Fruit fly (Drosophila melanogaster) whole organism, adult: Measurements from ENCODE around the gene jim.

ENCODE experiments used
- CG11617 ChIP-seq: fragments of 200-800 bp; sonication (Bioruptor generic); optimal IDR thresholded peaks from 2 replicates; lab custom pipeline; 2017; ENCODE audit warnings: mild to moderate bottlenecking, missing biosample characterization, missing genetic modification reagents, missing genetic modification characterization
- CG12768 ChIP-seq: fragments of 200-800 bp; sonication (Bioruptor generic); optimal IDR thresholded peaks from 2 replicates; lab custom pipeline; 2017; ENCODE audit warnings: missing biosample characterization, missing genetic modification characterization, mild to moderate bottlenecking, moderate library complexity, missing genetic modification reagents
- CG14711 ChIP-seq: fragments of 200-800 bp; sonication (Bioruptor generic); optimal IDR thresholded peaks from 2 replicates; lab custom pipeline; 2018; ENCODE audit warnings: missing biosample characterization, mild to moderate bottlenecking, missing genetic modification characterization, moderate library complexity
- CG1620 ChIP-seq: fragments of 200-800 bp; sonication (Bioruptor generic); optimal IDR thresholded peaks from 2 replicates; lab custom pipeline; 2016; ENCODE audit warnings: missing biosample characterization, missing genetic modification characterization
- CG33017 ChIP-seq: fragments of 200-800 bp; sonication (Bioruptor generic); optimal IDR thresholded peaks from 2 replicates; lab custom pipeline; 2018; ENCODE audit warnings: missing biosample characterization, mild to moderate bottlenecking, missing genetic modification characterization, moderate library complexity
- CG5204 ChIP-seq: fragments of 200-800 bp; sonication (Bioruptor generic); optimal IDR thresholded peaks from 2 replicates; lab custom pipeline; 2016; ENCODE audit warnings: missing biosample characterization, missing genetic modification characterization
- CG7045 ChIP-seq: fragments of 200-800 bp; sonication (Bioruptor generic); optimal IDR thresholded peaks from 2 replicates; lab custom pipeline; 2017; ENCODE audit warnings: missing biosample characterization, mild to moderate bottlenecking, missing genetic modification characterization
- CG7101 ChIP-seq: fragments of 200-800 bp; sonication (Bioruptor generic); optimal IDR thresholded peaks from 2 replicates; lab custom pipeline; 2018; ENCODE audit warnings: missing biosample characterization, mild to moderate bottlenecking, missing genetic modification characterization, moderate library complexity
- Clk ChIP-seq: fragments of 200-800 bp; sonication (Bioruptor generic); optimal IDR thresholded peaks from 2 replicates; lab custom pipeline; 2017; ENCODE audit warnings: missing biosample characterization, missing genetic modification characterization
- Crg-1 ChIP-seq: fragments of 200-800 bp; sonication (Bioruptor generic); optimal IDR thresholded peaks from 2 replicates; lab custom pipeline; 2016; ENCODE audit warnings: missing biosample characterization, missing genetic modification characterization
- Hr96 ChIP-seq: fragments of 200-800 bp; sonication (Bioruptor generic); optimal IDR thresholded peaks from 2 replicates; lab custom pipeline; 2016; ENCODE audit warnings: missing biosample characterization, missing genetic modification characterization
- Mnt ChIP-seq: fragments of 200-800 bp; sonication (Bioruptor generic); optimal IDR thresholded peaks from 2 replicates; lab custom pipeline; 2016; ENCODE audit warnings: missing biosample characterization, mild to moderate bottlenecking, missing genetic modification characterization
- bab1 ChIP-seq: fragments of 200-800 bp; sonication (Bioruptor generic); optimal IDR thresholded peaks from 3 replicates; lab custom pipeline; 2019; ENCODE audit warnings: missing biosample characterization, mild to moderate bottlenecking, missing genetic modification characterization, moderate library complexity
- cic ChIP-seq: fragments of 200-800 bp; sonication (Bioruptor generic); optimal IDR thresholded peaks from 2 replicates; lab custom pipeline; 2017; ENCODE audit warnings: missing biosample characterization, mild to moderate bottlenecking, missing genetic modification characterization, moderate library complexity
- cnc ChIP-seq, 2 experiments: fragments of >200 bp; optimal IDR thresholded peaks; 2 replicates each; lab custom pipeline; 2017
- kay ChIP-seq: fragments of 200-800 bp; sonication (Bioruptor generic); peaks from one replicate; lab custom pipeline; 2016; ENCODE audit warnings: missing biosample characterization, missing genetic modification characterization, borderline replicate concordance
- ovo ChIP-seq: fragments of 200-800 bp; sonication (Bioruptor generic); optimal IDR thresholded peaks from 2 replicates; lab custom pipeline; 2016; ENCODE audit warnings: missing biosample characterization, missing genetic modification characterization
- pad ChIP-seq: fragments of 200-800 bp; sonication (Bioruptor generic); optimal IDR thresholded peaks from 3 replicates; lab custom pipeline; 2017; ENCODE audit warnings: missing biosample characterization, missing genetic modification characterization, mild to moderate bottlenecking, moderate library complexity, missing genetic modification reagents
- tj ChIP-seq: fragments of 200-800 bp; sonication (Bioruptor generic); optimal IDR thresholded peaks from 3 replicates; lab custom pipeline; 2017; ENCODE audit warnings: missing biosample characterization, mild to moderate bottlenecking, missing genetic modification characterization, moderate library complexity
- toe ChIP-seq: fragments of 200-800 bp; sonication (Bioruptor generic); optimal IDR thresholded peaks from 2 replicates; lab custom pipeline; 2016; ENCODE audit warnings: missing biosample characterization, missing genetic modification characterization

The jim gene

DNA sequence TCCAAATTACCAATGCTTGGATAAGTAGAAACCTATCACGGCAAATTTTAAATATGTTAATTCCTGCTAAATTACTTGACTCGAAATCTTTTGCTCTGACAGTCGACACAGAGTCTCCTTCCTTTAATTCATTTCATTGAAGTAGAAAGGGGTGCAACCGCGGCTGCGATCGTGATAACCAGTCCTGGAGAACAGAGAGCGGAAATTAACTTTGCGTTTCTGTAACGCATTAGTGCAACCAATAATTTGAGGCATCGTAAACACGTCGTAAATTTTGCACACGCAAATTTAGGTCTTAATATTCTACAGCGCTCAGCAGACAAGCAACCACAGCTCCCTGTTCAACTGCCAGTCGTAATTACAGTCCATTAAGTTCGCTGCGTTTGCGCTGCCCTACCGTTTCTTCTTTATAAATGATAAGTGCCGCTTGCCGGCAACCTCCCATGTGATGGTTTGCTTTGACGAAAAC lies 21.0 kb upstream of the jim start, which contains the start of gene CG32459:
TSS of gene CG32459 (minus strand) at position 51 of the 469 bp plus-strand sequence.
- TF ChIP-seq CG5204 (GFP tag; lab: Kevin White, UChicago) (no peak), CG14711 (tag; lab: Kevin White, UChicago) (no peak), CG12768 (GFP tag; lab: Kevin White, UChicago) (no peak), toe (no peak), CG11617 (GFP tag; lab: Kevin White, UChicago) (no peak), tj (GFP tag; lab: Kevin White, UChicago) (no peak), ovo (GFP tag; lab: Kevin White, UChicago) (no peak), pad (no peak), kay (no peak), Crg-1 (no peak)

DNA sequence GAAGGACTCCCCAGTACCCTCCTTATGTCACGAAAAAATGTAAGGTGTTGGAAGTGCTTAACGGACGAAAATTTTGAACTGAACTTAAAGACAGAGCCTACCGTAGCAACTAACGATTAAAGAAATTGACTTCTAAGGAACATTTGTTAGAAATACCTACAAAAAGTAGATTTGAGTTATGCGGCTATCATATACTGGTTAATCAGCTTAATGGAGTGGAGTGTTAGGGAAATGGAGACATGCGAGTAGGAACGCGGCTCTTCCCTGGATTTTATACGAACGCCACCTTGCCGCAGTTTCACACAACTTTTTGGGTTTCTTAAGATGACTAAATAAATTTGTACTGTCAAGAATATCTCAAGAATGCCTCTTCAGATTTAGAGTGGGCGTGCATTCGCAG lies 18.4 kb upstream of the jim start, which contains the start of gene CG32462:
TSS of gene CG32462 (minus strand) at position 101 of the 400 bp plus-strand sequence.
- TF ChIP-seq bab1 (GFP tag; lab: Kevin White, UChicago), result no peak
- TF ChIP-seq CG1620 (GFP tag; lab: Kevin White, UChicago), result no peak
- TF ChIP-seq CG7045, result no peak
- no peak for TF ChIP-seq CG11617 (GFP tag; lab: Kevin White, UChicago)
- TF ChIP-seq kay, result no peak
- TF ChIP-seq CG5204 (GFP tag; lab: Kevin White, UChicago), result no peak
- TF ChIP-seq ovo (GFP tag; lab: Kevin White, UChicago), result no peak
- TF ChIP-seq Clk (GFP tag; lab: Kevin White, UChicago), result no peak
- TF ChIP-seq CG33017 (tag; lab: Kevin White, UChicago), result no peak
- TF ChIP-seq cic (GFP tag; lab: Kevin White, UChicago), result no peak
- no peak for TF ChIP-seq cnc (optimal IDR thresholded peaks at IDR 0.05; lab: Kevin White, UChicago)
- no peak for TF ChIP-seq CG14711 (tag; lab: Kevin White, UChicago)
- TF ChIP-seq Mnt (GFP tag; lab: Kevin White, UChicago), result no peak
- no peak for TF ChIP-seq CG12768 (GFP tag; lab: Kevin White, UChicago)
- no peak for TF ChIP-seq pad
- no peak for TF ChIP-seq toe
- TF ChIP-seq tj (GFP tag; lab: Kevin White, UChicago), result no peak
- TF ChIP-seq Crg-1, result no peak
- TF ChIP-seq CG7101 (tag; lab: Kevin White, UChicago), result no peak
- TF ChIP-seq Hr96, result no peak

DNA sequence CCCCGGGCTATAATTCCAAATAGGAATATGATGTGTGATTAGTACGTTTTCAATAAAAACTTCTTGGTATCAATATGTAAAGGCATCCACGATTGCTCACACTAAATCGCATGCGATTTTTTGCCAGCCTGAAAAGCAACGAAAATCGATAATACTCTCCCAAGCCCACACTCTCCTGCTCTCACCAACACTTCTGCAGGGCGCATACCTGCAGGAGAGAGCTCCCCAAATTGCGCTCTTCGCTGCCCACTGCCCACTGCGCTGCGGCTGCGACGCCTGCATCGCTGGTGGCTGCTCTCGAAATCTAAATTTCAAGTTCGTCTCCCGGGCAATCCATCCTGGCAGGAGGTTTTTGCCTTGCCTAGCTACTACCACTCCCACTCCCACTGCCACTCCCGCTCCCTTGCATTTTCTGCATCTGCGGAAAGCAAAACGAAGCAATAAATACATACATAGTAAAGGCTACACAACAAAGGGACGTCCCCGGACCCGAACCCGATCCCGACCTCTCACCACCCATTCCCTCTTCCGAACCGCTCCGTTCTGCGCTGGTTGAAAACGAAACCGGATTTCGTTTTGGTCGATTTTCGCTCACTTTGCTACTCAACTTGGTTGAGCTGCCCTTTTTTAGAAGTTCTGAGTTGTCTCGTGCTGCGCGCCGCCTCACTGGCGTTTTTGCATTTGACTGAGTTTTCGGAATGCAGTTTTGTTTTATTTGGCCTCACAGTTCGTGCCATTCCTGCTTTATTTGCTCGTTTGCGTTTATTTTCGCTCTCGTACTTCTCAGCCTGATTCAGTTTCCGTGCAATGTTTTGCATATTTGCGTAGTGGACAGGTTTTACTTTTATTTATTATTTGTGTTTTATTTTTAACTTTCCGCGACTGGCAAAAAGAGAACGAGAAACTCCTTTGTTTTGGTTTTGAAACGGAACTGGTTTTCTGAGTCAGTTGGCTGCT lies 16.5 kb upstream of the jim start:
- TF ChIP-seq tj (GFP tag; lab: Kevin White, UChicago) (peak; percentile 95), cic (GFP tag; lab: Kevin White, UChicago) (no peak)

DNA sequence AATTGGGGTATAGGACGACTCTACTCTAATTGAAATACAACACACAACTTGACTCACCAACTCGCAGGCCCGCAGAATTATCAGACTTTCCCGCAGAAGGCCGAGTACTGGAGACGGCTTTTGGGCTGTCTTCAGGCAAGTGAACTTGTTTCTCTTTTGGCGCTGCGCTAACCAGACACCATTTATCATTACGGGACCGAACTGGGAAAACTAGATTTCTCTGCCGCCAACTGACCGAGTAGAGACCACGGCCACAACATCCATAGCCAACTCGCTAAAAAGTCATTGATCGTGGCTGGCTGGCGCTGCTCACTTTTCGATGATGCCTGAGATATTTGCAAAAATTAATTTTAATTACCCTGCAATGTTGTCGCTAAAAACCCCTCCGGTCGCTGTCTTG lies 13.9 kb upstream of the jim start:
- TF ChIP-seq cic (GFP tag; lab: Kevin White, UChicago) (no peak), CG12768 (GFP tag; lab: Kevin White, UChicago) (no peak), Hr96 (no peak), CG33017 (tag; lab: Kevin White, UChicago) (no peak), cnc (optimal IDR thresholded peaks at IDR 0.05; lab: Kevin White, UChicago) (no peak), kay (no peak), CG1620 (GFP tag; lab: Kevin White, UChicago) (no peak), CG11617 (GFP tag; lab: Kevin White, UChicago) (no peak), CG7101 (tag; lab: Kevin White, UChicago) (no peak), toe (no peak), bab1 (GFP tag; lab: Kevin White, UChicago) (no peak), Mnt (GFP tag; lab: Kevin White, UChicago) (no peak), CG5204 (GFP tag; lab: Kevin White, UChicago) (no peak), Clk (GFP tag; lab: Kevin White, UChicago) (no peak), CG7045 (no peak), pad (no peak)

DNA sequence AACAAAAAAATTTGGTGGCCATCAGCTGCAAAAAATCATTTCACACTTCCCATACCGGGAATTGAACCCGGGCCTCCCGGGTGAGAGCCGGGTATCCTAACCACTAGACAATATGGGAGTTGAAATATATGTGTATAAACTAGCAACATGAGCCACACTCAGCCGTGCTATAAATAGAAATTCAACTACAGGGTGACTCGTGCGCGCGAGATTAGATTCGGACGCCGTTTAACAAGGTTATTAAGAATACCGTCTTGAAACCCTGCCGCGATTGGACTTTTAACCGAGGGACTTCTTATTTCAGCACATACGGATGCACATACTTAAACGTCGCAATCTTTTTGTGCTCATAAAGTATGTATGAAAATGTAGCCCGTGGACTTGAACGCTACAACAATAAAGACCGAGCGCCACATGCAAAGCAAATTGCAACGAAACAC lies 12.7 kb upstream of the jim start:
- TF ChIP-seq CG14711 (tag; lab: Kevin White, UChicago) (peak; percentile 11), bab1 (GFP tag; lab: Kevin White, UChicago) (peak; percentile 33), cic (GFP tag; lab: Kevin White, UChicago) (no peak)

DNA sequence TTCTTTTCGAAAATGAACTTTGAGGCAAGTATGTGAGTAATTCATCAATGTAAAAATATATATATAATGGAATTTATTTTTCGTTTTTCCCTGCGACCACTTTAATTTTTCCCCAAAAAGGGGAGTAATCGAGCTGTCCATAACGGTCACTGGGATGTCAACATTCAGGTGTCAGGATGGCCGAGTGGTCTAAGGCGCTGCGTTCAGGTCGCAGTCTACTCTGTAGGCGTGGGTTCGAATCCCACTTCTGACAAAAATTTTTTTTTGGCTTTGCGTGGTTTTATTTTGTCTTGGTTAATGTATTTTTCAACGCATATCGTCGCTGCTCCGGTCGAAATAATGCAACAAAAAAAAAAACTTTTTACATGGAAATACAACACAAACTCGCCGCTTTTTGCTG lies 8.1 kb upstream of the jim start:
- TF ChIP-seq toe, result no peak
- no peak for TF ChIP-seq cnc (optimal IDR thresholded peaks at IDR 0.05; lab: Kevin White, UChicago)
- TF ChIP-seq Mnt (GFP tag; lab: Kevin White, UChicago), result no peak
- no peak for TF ChIP-seq bab1 (GFP tag; lab: Kevin White, UChicago)
- no peak for TF ChIP-seq Crg-1
- no peak for TF ChIP-seq pad
- no peak for TF ChIP-seq CG11617 (GFP tag; lab: Kevin White, UChicago)
- TF ChIP-seq CG12768 (GFP tag; lab: Kevin White, UChicago), result no peak
- TF ChIP-seq CG1620 (GFP tag; lab: Kevin White, UChicago), result no peak
- no peak for TF ChIP-seq CG7045
- TF ChIP-seq CG33017 (tag; lab: Kevin White, UChicago), result no peak
- no peak for TF ChIP-seq kay
- no peak for TF ChIP-seq cic (GFP tag; lab: Kevin White, UChicago)
- TF ChIP-seq Clk (GFP tag; lab: Kevin White, UChicago), result no peak
- TF ChIP-seq tj (GFP tag; lab: Kevin White, UChicago), result no peak
- TF ChIP-seq CG5204 (GFP tag; lab: Kevin White, UChicago), result no peak
- TF ChIP-seq CG7101 (tag; lab: Kevin White, UChicago), result no peak
- TF ChIP-seq ovo (GFP tag; lab: Kevin White, UChicago), result no peak
